Worm (Caenorhabditis elegans) whole organism, mixed stage, embryonic: ENCODE measurements around the gene gtl-1.

ENCODE experiments used
- bed-3 ChIP-seq: fragments of 200-800 bp; sonication (Bioruptor generic); optimal IDR thresholded peaks from 3 replicates; lab custom pipeline; 2018; ENCODE audit warnings: mild to moderate bottlenecking, missing genetic modification characterization, moderate library complexity, missing compliant biosample characterization
- blmp-1 ChIP-seq: fragments of 150-350 bp; optimal IDR thresholded peaks from 2 replicates; lab custom pipeline; 2014; ENCODE audit warnings: missing biosample characterization, missing genetic modification characterization
- ceh-39 ChIP-seq: fragments of 150-350 bp; optimal IDR thresholded peaks from 2 replicates; lab custom pipeline; 2014; ENCODE audit warnings: missing biosample characterization, missing genetic modification characterization
- ceh-43 ChIP-seq: fragments of 200-800 bp; sonication (Bioruptor generic); optimal IDR thresholded peaks from 2 replicates; lab custom pipeline; 2018; ENCODE audit warnings: mild to moderate bottlenecking, missing genetic modification characterization, moderate library complexity, missing compliant biosample characterization
- ceh-83 ChIP-seq: fragments of 200-800 bp; sonication (Bioruptor generic); optimal IDR thresholded peaks from 2 replicates; lab custom pipeline; 2018; ENCODE audit warnings: mild to moderate bottlenecking, missing genetic modification characterization, missing compliant biosample characterization
- ces-1 ChIP-seq: fragments of 150-350 bp; optimal IDR thresholded peaks from 2 replicates; lab custom pipeline; 2014; ENCODE audit warnings: missing biosample characterization, missing genetic modification reagents, missing genetic modification characterization
- cnd-1 ChIP-seq: fragments of 200-800 bp; sonication (Bioruptor generic); optimal IDR thresholded peaks from 2 replicates; lab custom pipeline; 2018; ENCODE audit warnings: mild to moderate bottlenecking, missing genetic modification characterization, missing compliant biosample characterization
- drap-1 ChIP-seq: fragments of 200-800 bp; sonication (Bioruptor generic); optimal IDR thresholded peaks from 3 replicates; lab custom pipeline; 2018; ENCODE audit warnings: mild to moderate bottlenecking, missing genetic modification characterization, missing compliant biosample characterization
- elt-3 ChIP-seq: fragments of 150-350 bp; optimal IDR thresholded peaks from 2 replicates; lab custom pipeline; 2014; ENCODE audit warnings: missing biosample characterization, missing genetic modification characterization
- flh-1 ChIP-seq: fragments of 200-800 bp; sonication (Bioruptor generic); optimal IDR thresholded peaks from 2 replicates; lab custom pipeline; 2018; ENCODE audit warnings: mild to moderate bottlenecking, missing genetic modification characterization, moderate library complexity, missing compliant biosample characterization
- ham-2 ChIP-seq: fragments of 200-800 bp; sonication (Bioruptor generic); optimal IDR thresholded peaks from 2 replicates; lab custom pipeline; 2018; ENCODE audit warnings: mild to moderate bottlenecking, missing genetic modification characterization, missing compliant biosample characterization
- hlh-1 ChIP-seq: fragments of 150-350 bp; optimal IDR thresholded peaks from 2 replicates; lab custom pipeline; 2014; ENCODE audit warnings: missing biosample characterization, missing genetic modification reagents, missing genetic modification characterization
- lin-13 ChIP-seq: fragments of 150-350 bp; optimal IDR thresholded peaks from 2 replicates; lab custom pipeline; 2014; ENCODE audit warnings: missing biosample characterization, missing genetic modification characterization
- lsy-2 ChIP-seq: fragments of 150-350 bp; optimal IDR thresholded peaks from 2 replicates; lab custom pipeline; 2014; ENCODE audit warnings: missing biosample characterization, missing genetic modification characterization
- mab-5 ChIP-seq: fragments of 150-350 bp; optimal IDR thresholded peaks from 2 replicates; lab custom pipeline; 2014; ENCODE audit warnings: missing biosample characterization, missing genetic modification characterization
- mep-1 ChIP-seq: fragments of 150-350 bp; optimal IDR thresholded peaks from 2 replicates; lab custom pipeline; 2017; ENCODE audit warnings: missing biosample characterization, missing genetic modification reagents, missing genetic modification characterization, inconsistent platforms
- mls-2 ChIP-seq: sonication (generic microtip); optimal IDR thresholded peaks from 2 replicates; lab custom pipeline; 2016; ENCODE audit warnings: mild to moderate bottlenecking, missing genetic modification characterization, moderate library complexity, missing compliant biosample characterization
- nhr-12 ChIP-seq: fragments of 150-350 bp; optimal IDR thresholded peaks from 2 replicates; lab custom pipeline; 2014; ENCODE audit warnings: missing biosample characterization, missing genetic modification characterization
- nhr-2 ChIP-seq: fragments of 150-350 bp; optimal IDR thresholded peaks from 2 replicates; lab custom pipeline; 2014; ENCODE audit warnings: missing biosample characterization, missing genetic modification characterization
- nhr-237 ChIP-seq: fragments of 150-350 bp; optimal IDR thresholded peaks from 2 replicates; lab custom pipeline; 2014; ENCODE audit warnings: missing biosample characterization, missing genetic modification characterization
- nhr-28 ChIP-seq: fragments of 150-350 bp; optimal IDR thresholded peaks from 2 replicates; lab custom pipeline; 2014; ENCODE audit warnings: missing biosample characterization, missing genetic modification characterization
- pha-4 ChIP-seq: fragments of 150-350 bp; optimal IDR thresholded peaks from 2 replicates; lab custom pipeline; 2018; ENCODE audit warnings: missing biosample characterization, missing genetic modification reagents, missing genetic modification characterization
- snpc-4 ChIP-seq: fragments of 150-350 bp; optimal IDR thresholded peaks from 2 replicates; lab custom pipeline; 2014; ENCODE audit warnings: missing biosample characterization, missing genetic modification characterization
- sptf-1 ChIP-seq: sonication (generic microtip); optimal IDR thresholded peaks from 2 replicates; lab custom pipeline; 2017; ENCODE audit warnings: mild to moderate bottlenecking, missing genetic modification characterization, moderate library complexity, missing compliant biosample characterization
- unc-120 ChIP-seq: sonication (generic microtip); optimal IDR thresholded peaks from 2 replicates; lab custom pipeline; 2017; ENCODE audit warnings: missing genetic modification characterization, missing compliant biosample characterization; ENCODE audit not compliant: poor library complexity, severe bottlenecking
- unc-39 ChIP-seq: fragments of 150-350 bp; optimal IDR thresholded peaks from 2 replicates; lab custom pipeline; 2014; ENCODE audit warnings: missing biosample characterization, missing genetic modification characterization
- unc-62 ChIP-seq: fragments of 150-350 bp; optimal IDR thresholded peaks from 2 replicates; lab custom pipeline; 2014; ENCODE audit warnings: missing biosample characterization, missing genetic modification reagents, missing genetic modification characterization
- zip-8 ChIP-seq: fragments of 150-350 bp; optimal IDR thresholded peaks from 2 replicates; lab custom pipeline; 2014; ENCODE audit warnings: missing biosample characterization, missing genetic modification characterization
- ztf-11 ChIP-seq: fragments of 150-350 bp; optimal IDR thresholded peaks from 2 replicates; lab custom pipeline; 2014; ENCODE audit warnings: missing biosample characterization, missing genetic modification characterization

The gtl-1 gene

ce11 chrIV:11298154-11299086 is 39.1 kb upstream of the gtl-1 start, which contains the start of the genes B0035.15 and dnj-1:
B0035.15 (minus strand) TSS chrIV:11298252.
dnj-1 (plus strand) TSS chrIV:11299036.
- TF ChIP-seq ham-2 (GFP tag; lab: Kevin White, UChicago) (peak; percentile 67), elt-3 (no peak), lsy-2 (tag; lab: Kevin White, UChicago) (peak; percentile 11), blmp-1 (tag; lab: Kevin White, UChicago) (peak; percentile 6), ces-1 (peak; percentile 85)

- TF ChIP-seq sptf-1 = no peak
- TF ChIP-seq ztf-11 (tag; lab: Kevin White, UChicago) = no peak
- no peak for TF ChIP-seq mep-1 (tag; lab: Kevin White, UChicago)
- TF ChIP-seq nhr-12 = no peak
- TF ChIP-seq unc-62 (GFP tag; lab: Kevin White, UChicago) = no peak
Measured at ce11 chrIV:11296787-11297186, 37.5 kb upstream of the gtl-1 start, which contains the start of gene mttu-1. mttu-1 (minus strand) TSS chrIV:11296887.

ce11 chrIV:11288965-11289364 is 29.6 kb upstream of the gtl-1 start:
- TF ChIP-seq ces-1 (no peak), nhr-28 (tag; lab: Kevin White, UChicago) (no peak), drap-1 (GFP tag; lab: Kevin White, UChicago) (no peak), lsy-2 (tag; lab: Kevin White, UChicago) (no peak), mep-1 (tag; lab: Kevin White, UChicago) (no peak), nhr-2 (no peak), pha-4 (no peak), unc-120 (tag; lab: Kevin White, UChicago) (no peak), blmp-1 (tag; lab: Kevin White, UChicago) (no peak), elt-3 (no peak), nhr-237 (no peak), cnd-1 (tag; lab: Kevin White, UChicago) (no peak), ceh-39 (no peak), hlh-1 (no peak), sptf-1 (no peak), ceh-83 (GFP tag; lab: Kevin White, UChicago) (no peak), zip-8 (tag; lab: Kevin White, UChicago) (no peak), unc-39 (no peak)

ce11 chrIV:11287511-11287910 is 28.2 kb upstream of the gtl-1 start, which contains the start of gene F54D1.6:
F54D1.6 (plus strand) TSS chrIV:11287811.
- no peak for TF ChIP-seq mab-5 (tag; lab: Kevin White, UChicago)
- no peak for TF ChIP-seq nhr-28 (tag; lab: Kevin White, UChicago)
- no peak for TF ChIP-seq pha-4
- TF ChIP-seq zip-8 (tag; lab: Kevin White, UChicago) = no peak
- no peak for TF ChIP-seq ztf-11 (tag; lab: Kevin White, UChicago)
- no peak for TF ChIP-seq unc-39
- no peak for TF ChIP-seq lsy-2 (tag; lab: Kevin White, UChicago)

ce11 chrIV:11286112-11286511 is 26.8 kb upstream of the gtl-1 start:
- TF ChIP-seq snpc-4 (tag; lab: Kevin White, UChicago) (no peak), ham-2 (GFP tag; lab: Kevin White, UChicago) (no peak), nhr-237 (no peak), ceh-43 (GFP tag; lab: Kevin White, UChicago) (no peak), unc-120 (tag; lab: Kevin White, UChicago) (no peak), cnd-1 (tag; lab: Kevin White, UChicago) (no peak), hlh-1 (no peak), flh-1 (GFP tag; lab: Kevin White, UChicago) (no peak), bed-3 (GFP tag; lab: Kevin White, UChicago) (no peak), ceh-39 (no peak), zip-8 (tag; lab: Kevin White, UChicago) (no peak), lin-13 (no peak), mab-5 (tag; lab: Kevin White, UChicago) (no peak), unc-39 (no peak), elt-3 (no peak), mls-2 (no peak)
